Fruit fly (Drosophila melanogaster) whole organism, wandering third instar larva: ENCODE results near the gene CG11891.

Source experiments
- Abd-B ChIP-seq: fragments of >200 bp; optimal IDR thresholded peaks from 2 replicates; lab custom pipeline; 2017; ENCODE audit warnings: missing biosample characterization, missing genetic modification characterization
- CG32264 ChIP-seq: fragments of 200-800 bp; sonication (Bioruptor generic); optimal IDR thresholded peaks from 2 replicates; lab custom pipeline; 2016; ENCODE audit warnings: missing biosample characterization, missing genetic modification characterization
- CG9705 ChIP-seq: fragments of 200-800 bp; sonication (Bioruptor generic); optimal IDR thresholded peaks from 2 replicates; lab custom pipeline; 2018; ENCODE audit warnings: missing biosample characterization, mild to moderate bottlenecking, missing genetic modification characterization
- CrebA ChIP-seq: fragments of 200-800 bp; sonication (Bioruptor generic); optimal IDR thresholded peaks from 2 replicates; lab custom pipeline; 2016; ENCODE audit warnings: missing biosample characterization, mild to moderate bottlenecking, missing genetic modification characterization, borderline replicate concordance
- Dfd ChIP-seq: fragments of >200 bp; optimal IDR thresholded peaks from 2 replicates; lab custom pipeline; 2017; ENCODE audit warnings: missing biosample characterization, missing genetic modification characterization
- GATAd ChIP-seq: sonication (Bioruptor generic); optimal IDR thresholded peaks from 2 replicates; lab custom pipeline; 2016; ENCODE audit warnings: missing biosample characterization, missing genetic modification characterization
- HLH106 ChIP-seq: fragments of 200-800 bp; optimal IDR thresholded peaks from 3 replicates; lab custom pipeline; 2019; ENCODE audit warnings: missing biosample characterization, mild to moderate bottlenecking, missing genetic modification characterization, moderate library complexity
- Hnf4 ChIP-seq: fragments of 200-800 bp; sonication (Bioruptor generic); optimal IDR thresholded peaks from 2 replicates; lab custom pipeline; 2016; ENCODE audit warnings: missing biosample characterization, mild to moderate bottlenecking, missing genetic modification characterization
- Hr78 ChIP-seq: fragments of >200 bp; optimal IDR thresholded peaks from 2 replicates; lab custom pipeline; 2017; ENCODE audit warnings: missing biosample characterization, missing genetic modification characterization
- Hr83 ChIP-seq: fragments of 200-300 bp; sonication (Bioruptor generic); optimal IDR thresholded peaks from 2 replicates; lab custom pipeline; 2016; ENCODE audit warnings: missing biosample characterization, mild to moderate bottlenecking, missing genetic modification characterization, moderate library complexity; ENCODE audit not compliant: poor library complexity, severe bottlenecking
- Jra ChIP-seq: sonication (Bioruptor generic); optimal IDR thresholded peaks from 2 replicates; lab custom pipeline; 2016; ENCODE audit warnings: missing biosample characterization, missing genetic modification characterization
- Mio ChIP-seq: sonication (Bioruptor generic); optimal IDR thresholded peaks from 2 replicates; lab custom pipeline; 2016; ENCODE audit warnings: missing biosample characterization, missing genetic modification characterization
- Myc ChIP-seq: fragments of >200 bp; optimal IDR thresholded peaks from 2 replicates; lab custom pipeline; 2017
- N ChIP-seq: fragments of >200 bp; optimal IDR thresholded peaks from 2 replicates; lab custom pipeline; 2018; ENCODE audit warnings: missing biosample characterization, missing external identifiers, missing genetic modification characterization
- OdsH ChIP-seq: fragments of 200-800 bp; sonication (Bioruptor generic); optimal IDR thresholded peaks from 2 replicates; lab custom pipeline; 2016; ENCODE audit warnings: missing biosample characterization, mild to moderate bottlenecking, missing genetic modification characterization
- Rel ChIP-seq, 2 experiments: fragments of 200-800 bp; sonication (Bioruptor generic) in 1 of 2; optimal IDR thresholded peaks; 2 replicates in 1 of 2; 3 replicates in 1 of 2; lab custom pipeline; 2016 to 2019; ENCODE audit warnings: mild to moderate bottlenecking in 2 of 2, missing biosample characterization in 2 of 2, missing genetic modification characterization in 2 of 2, moderate library complexity in 1 of 2
- Sp1 ChIP-seq: fragments of 200-800 bp; sonication (Bioruptor generic); optimal IDR thresholded peaks from 3 replicates; lab custom pipeline; 2019; ENCODE audit warnings: missing biosample characterization, mild to moderate bottlenecking, missing genetic modification characterization, moderate library complexity
- Vsx2 ChIP-seq: fragments of 200-300, 225-300 bp; sonication (Bioruptor generic); optimal IDR thresholded peaks from 2 replicates; lab custom pipeline; 2018; ENCODE audit warnings: missing biosample characterization, missing genetic modification characterization; ENCODE audit not compliant: partially characterized antibody
- br ChIP-seq: fragments of 200-800 bp; sonication (Bioruptor generic); optimal IDR thresholded peaks from 2 replicates; lab custom pipeline; 2016; ENCODE audit warnings: missing biosample characterization, missing genetic modification characterization
- dl ChIP-seq, 2 experiments: fragments of 175-275, 200-275 bp in 1 of 2; fragments of 200-275 bp in 1 of 2; sonication (Bioruptor generic); optimal IDR thresholded peaks; lab custom pipeline; 2018; ENCODE audit warnings: mild to moderate bottlenecking in 2 of 2, missing biosample characterization in 2 of 2, missing genetic modification characterization in 2 of 2, moderate library complexity in 2 of 2; ENCODE audit not compliant: partially characterized antibody in 2 of 2, insufficient read depth in 1 of 2
- dmrt93B ChIP-seq: fragments of 200-800 bp; sonication (Bioruptor generic); optimal IDR thresholded peaks from 2 replicates; lab custom pipeline; 2018; ENCODE audit warnings: missing biosample characterization, mild to moderate bottlenecking, missing genetic modification characterization
- dsf ChIP-seq: sonication (Bioruptor generic); optimal IDR thresholded peaks from 2 replicates; lab custom pipeline; 2016; ENCODE audit warnings: missing biosample characterization, missing genetic modification characterization, borderline replicate concordance
- ey ChIP-seq: fragments of 200-800 bp; sonication (Bioruptor generic); optimal IDR thresholded peaks from 2 replicates; lab custom pipeline; 2016; ENCODE audit warnings: missing biosample characterization, missing genetic modification characterization
- foxo ChIP-seq, 2 experiments: fragments of 200-800 bp; sonication (Bioruptor generic); optimal IDR thresholded peaks; 2 replicates in 1 of 2; 3 replicates in 1 of 2; lab custom pipeline; 2016 to 2017; ENCODE audit warnings: missing biosample characterization in 2 of 2, missing genetic modification characterization in 2 of 2
- fru ChIP-seq: fragments of 200-800 bp; sonication (Bioruptor generic); optimal IDR thresholded peaks from 3 replicates; lab custom pipeline; 2016; ENCODE audit warnings: missing biosample characterization, mild to moderate bottlenecking, missing genetic modification characterization
- h ChIP-seq: fragments of 200-800 bp; sonication (Bioruptor generic); optimal IDR thresholded peaks from 3 replicates; lab custom pipeline; 2016; ENCODE audit warnings: missing biosample characterization, mild to moderate bottlenecking, missing genetic modification characterization
- jim ChIP-seq: fragments of 175-275, 200-325 bp; sonication (Bioruptor generic); optimal IDR thresholded peaks from 2 replicates; lab custom pipeline; 2016; ENCODE audit warnings: missing biosample characterization, mild to moderate bottlenecking, missing genetic modification characterization
- pan ChIP-seq: fragments of >200 bp; optimal IDR thresholded peaks from 2 replicates; lab custom pipeline; 2017
- psq ChIP-seq: fragments of 200-800 bp; sonication (Bioruptor generic); optimal IDR thresholded peaks from 3 replicates; lab custom pipeline; 2017; ENCODE audit warnings: missing biosample characterization, mild to moderate bottlenecking, missing genetic modification characterization, moderate library complexity
- rgr ChIP-seq: fragments of 200-800 bp; sonication (Bioruptor generic); optimal IDR thresholded peaks from 3 replicates; lab custom pipeline; 2016; ENCODE audit warnings: missing biosample characterization, mild to moderate bottlenecking, missing genetic modification characterization
- sage ChIP-seq: fragments of 200-800 bp; sonication (Bioruptor generic); optimal IDR thresholded peaks from 2 replicates; lab custom pipeline; 2016; ENCODE audit warnings: missing biosample characterization, mild to moderate bottlenecking, missing genetic modification characterization
- sv ChIP-seq: fragments of 200-800 bp; sonication (Bioruptor generic); optimal IDR thresholded peaks from 3 replicates; lab custom pipeline; 2016; ENCODE audit warnings: missing biosample characterization, missing genetic modification characterization
- tai ChIP-seq: sonication (Bioruptor generic); optimal IDR thresholded peaks from 2 replicates; lab custom pipeline; 2016; ENCODE audit warnings: missing biosample characterization, missing genetic modification characterization
- usp ChIP-seq: fragments of >200 bp; optimal IDR thresholded peaks from 2 replicates; lab custom pipeline; 2017; ENCODE audit warnings: missing biosample characterization, missing genetic modification characterization
- woc ChIP-seq: sonication (Bioruptor generic); optimal IDR thresholded peaks from 2 replicates; lab custom pipeline; 2016; ENCODE audit warnings: missing biosample characterization, mild to moderate bottlenecking, missing genetic modification characterization

CG11891 gene

dm6 chr3R:25239880-25240279 is 30.1 kb upstream of the CG11891 start, which contains the start of gene to:
Gene to, plus strand, starts transcription at chr3R:25240180.
- TF ChIP-seq GATAd (GFP tag; lab: Kevin White, UChicago) (no peak), tai (GFP tag; lab: Kevin White, UChicago) (no peak)
- TF ChIP-seq, all 38 proteins: peak for 0

- no peak for TF ChIP-seq Vsx2 (GFP tag; lab: Kevin White, UChicago)
- TF ChIP-seq Jra (GFP tag; lab: Kevin White, UChicago), result no peak
- no peak for TF ChIP-seq jim (GFP tag; lab: Kevin White, UChicago)
- no peak for TF ChIP-seq Hr78 (GFP tag; lab: Kevin White, UChicago)
- TF ChIP-seq Rel (GFP tag; optimal IDR thresholded peaks at IDR 0.05; lab: Kevin White, UChicago), result no peak
- TF ChIP-seq Rel (tag; optimal IDR thresholded peaks at IDR 0.05; lab: Kevin White, UChicago), result peak; percentile 76
- no peak for TF ChIP-seq h (GFP tag; lab: Kevin White, UChicago)
- TF ChIP-seq usp (GFP tag; lab: Kevin White, UChicago), result no peak
- TF ChIP-seq Abd-B (GFP tag; lab: Kevin White, UChicago), result no peak
- no peak for TF ChIP-seq woc (GFP tag; lab: Kevin White, UChicago)
- TF ChIP-seq, all 38 proteins: peak for 1
These were observed 28.4 kb upstream of the CG11891 start, which contains the start of gene CG11854 for dm6 chr3R:25241507-25242070. Gene CG11854, plus strand, starts transcription at chr3R:25242020.

DNA sequence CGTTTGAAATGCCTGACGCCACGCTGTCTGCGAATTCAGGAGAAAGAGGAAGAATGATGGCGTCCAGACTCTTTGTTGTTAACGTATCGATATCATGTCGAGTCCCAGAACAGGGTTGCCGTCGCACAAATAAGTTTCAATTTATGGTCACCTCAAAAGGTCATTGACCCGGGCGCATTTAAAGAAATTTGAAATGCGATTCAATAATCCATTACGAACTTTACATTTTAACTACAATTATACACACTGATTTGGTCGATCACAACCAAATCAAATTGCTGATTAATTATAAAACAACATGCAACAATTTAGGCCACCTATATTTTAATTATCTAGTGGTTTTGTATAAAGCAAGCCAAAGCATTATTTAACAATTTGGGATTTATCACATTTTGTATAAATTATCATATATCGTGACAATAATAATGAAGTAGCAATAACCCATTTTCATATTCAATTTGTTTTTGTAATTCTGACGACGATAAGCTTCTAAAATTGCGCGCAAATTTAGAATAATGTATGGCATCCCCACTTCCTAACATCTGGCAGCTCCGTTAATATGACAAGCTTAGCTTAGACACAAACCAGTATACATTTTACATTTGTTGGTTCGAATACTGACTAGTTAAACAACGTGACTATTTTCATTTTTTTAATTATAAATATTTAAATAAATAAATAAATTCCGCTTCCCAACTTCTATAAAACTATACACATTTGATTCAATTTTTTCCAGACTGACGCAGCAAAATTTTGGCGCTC is 24.8 kb upstream of the CG11891 start, which contains the start of gene bam:
bam (minus strand) TSS at position 58 of the 762 bp plus-strand sequence.
- TF ChIP-seq Rel (GFP tag; optimal IDR thresholded peaks at IDR 0.05; lab: Kevin White, UChicago), result no peak
- peak; percentile 77 for TF ChIP-seq Rel (tag; optimal IDR thresholded peaks at IDR 0.05; lab: Kevin White, UChicago)
- TF ChIP-seq Hnf4 (GFP tag; lab: Kevin White, UChicago), result no peak
- TF ChIP-seq psq, result no peak
- no peak for TF ChIP-seq OdsH (GFP tag; lab: Kevin White, UChicago)
- TF ChIP-seq Dfd, result no peak
- TF ChIP-seq Myc (lab: Kevin White, UChicago), result peak; percentile 51

- TF ChIP-seq GATAd (GFP tag; lab: Kevin White, UChicago) (peak; percentile 89), Abd-B (GFP tag; lab: Kevin White, UChicago) (no peak), psq (peak; percentile 89), Sp1 (GFP tag; lab: Kevin White, UChicago) (peak; percentile 97), woc (GFP tag; lab: Kevin White, UChicago) (peak; percentile 77), jim (GFP tag; lab: Kevin White, UChicago) (peak; percentile 7), Myc (lab: Kevin White, UChicago) (peak; percentile 25), sage (GFP tag; lab: Kevin White, UChicago) (peak; percentile 66), fru (GFP tag; lab: Kevin White, UChicago) (peak; percentile 96), HLH106 (tag; lab: Kevin White, UChicago) (peak; percentile 96), br (peak; percentile 98), dl (GFP tag; optimal IDR thresholded peaks at IDR 0.05; lab: Kevin White, UChicago; ENCODE audit: insufficient read depth in 1 of 2, partially characterized antibody in 2 of 2) (no peak), Rel (GFP tag; optimal IDR thresholded peaks at IDR 0.05; lab: Kevin White, UChicago) (peak; percentile 53), Rel (tag; optimal IDR thresholded peaks at IDR 0.05; lab: Kevin White, UChicago) (peak; percentile 83), Jra (GFP tag; lab: Kevin White, UChicago) (no peak), dsf (GFP tag; lab: Kevin White, UChicago) (peak; percentile 79), N (GFP tag; lab: Kevin White, UChicago) (no peak), pan (lab: Kevin White, UChicago) (no peak), Dfd (no peak), h (GFP tag; lab: Kevin White, UChicago) (peak; percentile 96), foxo (GFP tag; optimal IDR thresholded peaks at IDR 0.05; lab: Kevin White, UChicago) (peak; percentile 81 to 97), usp (GFP tag; lab: Kevin White, UChicago) (no peak), dmrt93B (GFP tag; lab: Kevin White, UChicago) (peak; percentile 99), rgr (GFP tag; lab: Kevin White, UChicago) (peak; percentile 99), Hr83 (GFP tag; lab: Kevin White, UChicago) (peak; percentile 99), sv (peak; percentile 96), Hnf4 (GFP tag; lab: Kevin White, UChicago) (no peak), ey (GFP tag; lab: Kevin White, UChicago) (peak; percentile 90), OdsH (GFP tag; lab: Kevin White, UChicago) (peak; percentile 95), CG32264 (GFP tag; lab: Kevin White, UChicago) (peak; percentile 91), Vsx2 (GFP tag; lab: Kevin White, UChicago) (no peak), CrebA (GFP tag; lab: Kevin White, UChicago) (no peak), CG9705 (GFP tag; lab: Kevin White, UChicago) (peak; percentile 99), Mio (GFP tag; lab: Kevin White, UChicago) (peak; percentile 92)
These were observed 22.6 kb upstream of the CG11891 start, which contains the start of the genes RpS27 and Nup37 for dm6 chr3R:25247379-25247869. Gene RpS27, minus strand, starts transcription at chr3R:25247514. Gene Nup37, plus strand, starts transcription at chr3R:25247658.
